Worm (Caenorhabditis elegans): ENCODE data around the gene hpo-19.

Gene hpo-19

DNA sequence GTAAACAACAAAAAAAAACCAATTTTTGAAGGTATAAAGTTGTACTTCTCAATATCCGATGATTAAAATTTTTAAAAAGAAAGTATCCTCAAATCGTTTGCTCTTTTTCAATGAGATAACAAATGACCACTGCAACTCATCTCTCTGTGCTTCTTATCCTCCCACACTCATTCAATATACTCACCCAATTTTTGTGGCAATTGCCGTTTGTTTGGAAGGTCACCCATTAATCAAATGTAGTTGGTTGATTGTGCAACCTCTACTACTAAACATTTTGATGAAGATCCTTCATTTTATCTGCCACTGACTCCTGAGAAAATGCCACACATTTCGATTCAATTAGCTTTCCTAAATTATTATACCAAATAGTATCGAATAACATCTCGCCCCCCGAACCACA lies 31.2 kb downstream of the hpo-19 start:
- peak; percentile 14 for TF ChIP-seq nhr-129 (tag; optimal IDR thresholded peaks at IDR 0.05)
- TF ChIP-seq unc-55 (GFP tag; optimal IDR thresholded peaks at IDR 0.05) = no peak
- no peak for TF ChIP-seq dmd-4 (tag; optimal IDR thresholded peaks at IDR 0.05)
- peak; percentile 2 for TF ChIP-seq F13H6.1 (tag; optimal IDR thresholded peaks at IDR 0.05)
- peak; percentile 14 for TF ChIP-seq sma-9 (GFP tag; optimal IDR thresholded peaks at IDR 0.05)
- no peak for TF ChIP-seq sma-9 (tag; optimal IDR thresholded peaks at IDR 0.05)

DNA sequence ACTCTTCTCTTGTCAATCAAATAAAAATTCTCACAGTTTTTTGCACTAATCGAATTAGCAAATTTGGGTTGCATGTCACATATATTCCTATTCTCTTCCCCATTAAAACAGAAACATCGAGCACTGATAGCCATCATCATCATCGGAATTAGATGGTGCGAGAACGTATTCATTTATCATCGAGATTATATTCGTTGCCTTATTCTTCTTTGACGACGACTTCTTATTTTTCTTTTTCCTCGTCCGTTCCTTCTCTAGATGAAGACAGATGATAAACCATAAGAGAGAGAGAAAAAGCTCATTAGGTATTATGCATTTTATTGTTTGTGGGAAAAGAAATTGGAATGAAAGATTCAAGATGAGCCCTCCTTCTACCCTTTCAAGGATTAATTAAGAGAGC lies 34.8 kb downstream of the hpo-19 start:
- TF ChIP-seq unc-55 (GFP tag; optimal IDR thresholded peaks at IDR 0.05) = peak; percentile 47
- TF ChIP-seq mab-5 (tag; optimal IDR thresholded peaks at IDR 0.05) = peak; percentile 13
- no peak for TF ChIP-seq nhr-11 (tag; optimal IDR thresholded peaks at IDR 0.05)
- TF ChIP-seq skn-1 (tag; optimal IDR thresholded peaks at IDR 0.05) = no peak

DNA sequence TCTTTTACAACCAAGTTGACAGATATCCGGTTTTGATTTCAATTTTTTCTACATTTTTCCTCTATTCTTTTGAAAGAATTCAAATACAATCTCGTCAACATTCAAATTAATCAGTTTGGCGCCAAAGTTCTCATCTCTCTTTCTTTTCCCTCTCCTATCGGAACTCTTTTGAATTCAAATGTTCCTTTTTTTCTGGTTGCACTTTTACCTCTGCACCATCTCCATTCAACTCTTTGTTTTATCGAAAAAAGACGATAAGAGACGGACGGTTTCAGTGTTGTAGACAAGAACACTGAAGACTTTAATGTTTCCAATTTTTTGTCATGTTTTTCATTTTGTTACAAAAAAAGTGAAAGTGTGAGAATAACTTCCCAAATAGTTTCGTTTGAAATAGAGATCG lies 39.6 kb downstream of the hpo-19 start:
- TF ChIP-seq egl-27 (tag; optimal IDR thresholded peaks at IDR 0.05) (no peak), lsy-2 (tag; optimal IDR thresholded peaks at IDR 0.05) (no peak), elt-1 (tag; optimal IDR thresholded peaks at IDR 0.05) (no peak), lin-39 (tag; optimal IDR thresholded peaks at IDR 0.05) (no peak), elt-3 (tag; optimal IDR thresholded peaks at IDR 0.05) (no peak), peb-1 (tag; optimal IDR thresholded peaks at IDR 0.05) (no peak), fos-1 (tag; optimal IDR thresholded peaks at IDR 0.05) (peak; percentile 89), nhr-23 (tag; optimal IDR thresholded peaks at IDR 0.05) (no peak), ZK546.5 (tag; optimal IDR thresholded peaks at IDR 0.05) (no peak)

ce11 chrV:6485109-6485508 lies 48.7 kb downstream of the hpo-19 start:
- TF ChIP-seq sma-3 (GFP tag; optimal IDR thresholded peaks at IDR 0.05) (no peak), F13H6.1 (tag; optimal IDR thresholded peaks at IDR 0.05) (no peak), skn-1 (tag; optimal IDR thresholded peaks at IDR 0.05) (no peak), nhr-25 (tag; optimal IDR thresholded peaks at IDR 0.05) (no peak), lin-11 (tag; optimal IDR thresholded peaks at IDR 0.05) (no peak), nhr-129 (tag; optimal IDR thresholded peaks at IDR 0.05) (no peak)

Measured in whole organism, L2 larva.